Fruit fly (Drosophila melanogaster) whole organism: ENCODE results near the gene CG7304.

ENCODE experiments used
- CG8478 ChIP-seq: fragments of >200 bp; optimal IDR thresholded peaks from 2 replicates; lab custom pipeline; 2018; ENCODE audit warnings: inconsistent platforms
- Dll ChIP-seq: fragments of >200 bp; optimal IDR thresholded peaks from 2 replicates; lab custom pipeline; 2017
- EcR ChIP-seq, 2 experiments: fragments of >200 bp; optimal IDR thresholded peaks; 2 replicates each; lab custom pipeline; 2017; ENCODE audit warnings: missing biosample characterization in 2 of 2, missing genetic modification characterization in 2 of 2, missing genetic modification reagents in 2 of 2
- psq ChIP-seq: fragments of >200 bp; optimal IDR thresholded peaks from 2 replicates; lab custom pipeline; 2017

DNA sequence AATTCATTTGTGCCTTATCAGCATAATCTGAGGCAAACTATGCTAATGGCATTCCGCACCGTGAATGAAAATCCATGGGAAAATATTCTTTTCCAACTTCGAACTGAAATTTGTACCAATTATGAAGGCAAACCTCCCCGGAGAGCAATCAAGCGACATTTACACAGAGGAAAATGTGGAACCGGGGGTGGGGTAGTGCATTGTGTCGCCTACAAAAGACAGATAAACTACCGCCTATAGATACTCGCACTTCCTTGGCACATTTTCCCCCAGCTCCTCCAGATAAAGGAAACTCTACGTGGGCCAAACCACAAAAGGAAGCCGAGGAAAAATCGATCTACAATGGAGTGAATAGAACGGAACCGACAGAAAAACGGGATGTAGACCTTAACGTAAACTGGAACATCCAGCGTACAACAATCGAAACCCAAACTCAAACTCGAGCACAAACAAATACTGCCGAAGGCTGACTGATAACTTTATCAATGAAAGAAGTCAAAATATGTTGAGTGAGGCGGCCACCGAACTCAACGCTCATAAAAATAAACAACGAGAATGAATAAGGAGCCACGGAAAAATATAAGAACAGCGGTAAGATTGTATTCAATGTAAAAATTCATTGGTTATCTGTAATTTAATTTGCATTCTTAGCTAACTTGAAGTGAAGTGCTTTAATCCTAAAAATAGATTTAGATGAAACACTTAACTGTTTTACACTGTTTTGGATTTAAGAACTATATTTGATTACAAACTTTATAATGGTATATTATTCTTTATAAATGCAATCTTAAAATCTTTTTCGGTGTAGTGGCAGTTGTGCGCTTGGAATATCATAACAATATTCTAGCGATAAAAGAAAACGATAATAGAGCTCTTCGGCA is 11.4 kb downstream of the CG7304 start:
- TF ChIP-seq EcR (GFP tag; optimal IDR thresholded peaks at IDR 0.05; lab: Kevin White, UChicago) (peak in 1 of 2 experiments; percentile 22), psq (no peak), CG8478 (lab: Kevin White, UChicago) (no peak), Dll (lab: Kevin White, UChicago) (no peak)
